Fruit fly (Drosophila melanogaster) whole organism, pupa: Measurements from ENCODE around the gene MED11.

Experiments
- CG10348 ChIP-seq: fragments of 200-800 bp; sonication (Bioruptor generic); IDR thresholded peaks from 2 replicates; pipeline ENCODE4 v1.3.6; 2022; ENCODE audit warnings: missing biosample characterization, missing genetic modification characterization
- CG12605 ChIP-seq: fragments of 200-800 bp; sonication (Bioruptor generic); IDR thresholded peaks from 2 replicates; pipeline ENCODE4 v1.3.6; 2022; ENCODE audit warnings: missing biosample characterization, missing genetic modification characterization
- CG13204 ChIP-seq: fragments of 200-800 bp; sonication (Bioruptor generic); optimal IDR thresholded peaks from 2 replicates; lab custom pipeline; 2018; ENCODE audit warnings: missing biosample characterization, mild to moderate bottlenecking, missing genetic modification characterization, moderate library complexity
- CG14655 ChIP-seq: fragments of 200-800 bp; sonication (Bioruptor generic); optimal IDR thresholded peaks from 3 replicates; lab custom pipeline; 2017; ENCODE audit warnings: mild to moderate bottlenecking, missing biosample characterization, missing genetic modification reagents, missing genetic modification characterization
- CG15710 ChIP-seq: fragments of 200-800 bp; sonication (Bioruptor generic); optimal IDR thresholded peaks from 2 replicates; lab custom pipeline; 2018; ENCODE audit warnings: missing biosample characterization, mild to moderate bottlenecking, missing genetic modification characterization, moderate library complexity
- CG17806 ChIP-seq: fragments of 200-800 bp; sonication (Bioruptor generic); optimal IDR thresholded peaks from 2 replicates; lab custom pipeline; 2018; ENCODE audit warnings: missing biosample characterization, mild to moderate bottlenecking, missing genetic modification characterization, moderate library complexity
- CG32121 ChIP-seq: fragments of 200-800 bp; sonication (Bioruptor generic); IDR thresholded peaks from 2 replicates; pipeline ENCODE4 v1.3.6; 2022; ENCODE audit warnings: missing biosample characterization, missing genetic modification characterization
- CG34367 ChIP-seq: fragments of 200-800 bp; sonication (Bioruptor generic); optimal IDR thresholded peaks from 2 replicates; lab custom pipeline; 2018; ENCODE audit warnings: missing biosample characterization, mild to moderate bottlenecking, missing genetic modification characterization
- CG4496 ChIP-seq: fragments of 200-800 bp; sonication (Bioruptor generic); IDR thresholded peaks from 3 replicates; pipeline ENCODE4 v1.3.6; 2022; ENCODE audit warnings: missing biosample characterization, missing genetic modification characterization
- CG8159 ChIP-seq: fragments of 200-800 bp; sonication (Bioruptor generic); optimal IDR thresholded peaks from 3 replicates; lab custom pipeline; 2018; ENCODE audit warnings: missing biosample characterization, mild to moderate bottlenecking, missing genetic modification characterization, moderate library complexity
- CG8301 ChIP-seq: fragments of 200-800 bp; sonication (Bioruptor generic); optimal IDR thresholded peaks from 2 replicates; lab custom pipeline; 2018; ENCODE audit warnings: missing biosample characterization, mild to moderate bottlenecking, missing genetic modification characterization
- CG9948 ChIP-seq: fragments of 200-800 bp; sonication (Bioruptor generic); optimal IDR thresholded peaks from 2 replicates; lab custom pipeline; 2018; ENCODE audit warnings: missing biosample characterization, mild to moderate bottlenecking, missing genetic modification characterization, moderate library complexity
- D1 ChIP-seq: fragments of 200-800 bp; sonication (Bioruptor generic); optimal IDR thresholded peaks from 2 replicates; lab custom pipeline; 2018; ENCODE audit warnings: missing biosample characterization, mild to moderate bottlenecking, missing genetic modification characterization, moderate library complexity
- EcR ChIP-seq: fragments of 200-800 bp; sonication (Bioruptor generic); optimal IDR thresholded peaks from 3 replicates; lab custom pipeline; 2019; ENCODE audit warnings: missing biosample characterization, missing genetic modification characterization, mild to moderate bottlenecking, moderate library complexity, missing genetic modification reagents
- Ets98B ChIP-seq: fragments of 200-800 bp; sonication (Bioruptor generic); IDR thresholded peaks from 2 replicates; pipeline ENCODE4 v1.3.6; 2022; ENCODE audit warnings: missing biosample characterization, missing genetic modification characterization
- Pif1A ChIP-seq: fragments of 200-800 bp; sonication (Bioruptor generic); optimal IDR thresholded peaks from 3 replicates; lab custom pipeline; 2016; ENCODE audit warnings: missing biosample characterization, missing genetic modification characterization
- Pif1B ChIP-seq: fragments of 200-800 bp; sonication (Bioruptor generic); optimal IDR thresholded peaks from 3 replicates; lab custom pipeline; 2016; ENCODE audit warnings: missing biosample characterization, missing genetic modification characterization
- Snoo ChIP-seq: fragments of 200-800 bp; sonication (Bioruptor generic); optimal IDR thresholded peaks from 3 replicates; lab custom pipeline; 2017; ENCODE audit warnings: missing biosample characterization, mild to moderate bottlenecking, missing genetic modification characterization, inconsistent platforms
- fd96Ca ChIP-seq: fragments of 200-800 bp; sonication (Bioruptor generic); IDR thresholded peaks from 3 replicates; pipeline ENCODE4 v1.3.6; 2022; ENCODE audit warnings: missing biosample characterization, missing genetic modification characterization
- gl ChIP-seq: fragments of 200-800 bp; sonication (Bioruptor generic); optimal IDR thresholded peaks from 2 replicates; lab custom pipeline; 2018; ENCODE audit warnings: missing biosample characterization, mild to moderate bottlenecking, missing genetic modification characterization
- rn ChIP-seq: fragments of 200-800 bp; sonication (Bioruptor generic); IDR thresholded peaks from 2 replicates; pipeline ENCODE4 v1.3.6; 2022; ENCODE audit warnings: missing biosample characterization, missing genetic modification characterization

Gene MED11

DNA sequence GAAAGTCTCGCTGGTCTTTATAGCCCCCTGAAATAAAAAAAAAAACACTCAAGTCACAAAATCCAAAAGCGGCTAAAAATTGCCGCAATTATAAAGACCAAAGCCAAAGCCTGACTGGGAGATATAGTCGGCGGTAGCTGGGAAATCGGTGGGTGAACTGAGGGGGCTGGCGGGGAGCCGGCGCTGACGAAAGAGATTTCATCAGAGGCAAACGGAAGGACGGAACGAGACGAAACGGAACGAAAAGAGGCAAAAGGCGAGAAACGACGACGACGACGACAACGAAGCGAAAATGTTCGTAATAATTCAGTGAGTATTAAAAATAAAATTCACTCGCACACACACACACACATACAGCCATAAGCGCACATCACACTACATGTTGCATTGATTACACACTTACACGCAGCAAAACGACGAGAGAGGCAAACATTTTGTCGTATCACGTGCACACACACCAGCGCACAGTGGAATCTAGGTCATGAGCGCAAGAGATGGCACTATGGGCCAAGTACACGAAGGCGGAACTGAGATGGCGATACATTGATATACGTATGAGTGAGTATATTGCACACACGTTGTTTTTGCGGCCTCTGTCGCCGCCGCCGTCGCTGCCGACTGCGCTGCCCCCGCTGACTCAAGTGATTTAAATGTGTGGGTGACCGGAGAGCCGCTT, 13.4 kb downstream of the MED11 start:
- TF ChIP-seq CG12605 (GFP tag; lab: Robert Waterston, UW), result peak; percentile 71
- TF ChIP-seq Pif1A (GFP tag; lab: Kevin White, UChicago), result no peak
- TF ChIP-seq CG9948 (tag; lab: Kevin White, UChicago), result no peak
- peak; percentile 38 for TF ChIP-seq Snoo
- no peak for TF ChIP-seq CG34367 (tag; lab: Kevin White, UChicago)
- TF ChIP-seq CG15710 (tag; lab: Kevin White, UChicago), result peak; percentile 29
- TF ChIP-seq CG4496 (GFP tag; lab: Robert Waterston, UW), result peak; percentile 73
- TF ChIP-seq CG8301 (tag; lab: Kevin White, UChicago), result peak; percentile 38
- TF ChIP-seq CG14655, result peak; percentile 34
- TF ChIP-seq EcR (GFP tag; lab: Kevin White, UChicago), result peak; percentile 87
- no peak for TF ChIP-seq CG17806 (tag; lab: Kevin White, UChicago)
- TF ChIP-seq Ets98B (GFP tag; lab: Robert Waterston, UW), result peak; percentile 63
- 0 out of 2 replicates have a peak, but pooled peaks have one; percentile 27 for TF ChIP-seq CG10348 (GFP tag; lab: Robert Waterston, UW)
- TF ChIP-seq rn (GFP tag; lab: Robert Waterston, UW), result no peak
- peak; percentile 74 for TF ChIP-seq CG32121 (GFP tag; lab: Robert Waterston, UW)
- TF ChIP-seq Pif1B (GFP tag; lab: Kevin White, UChicago), result peak; percentile 22
- peak; percentile 62 for TF ChIP-seq D1
- TF ChIP-seq CG8159 (tag; lab: Kevin White, UChicago), result peak; percentile 46
- TF ChIP-seq CG13204 (GFP tag; lab: Kevin White, UChicago), result peak; percentile 71
- TF ChIP-seq gl, result peak; percentile 58
- TF ChIP-seq fd96Ca (GFP tag; lab: Robert Waterston, UW), result peak; percentile 71; the same call in 2 of the 3 replicates

DNA sequence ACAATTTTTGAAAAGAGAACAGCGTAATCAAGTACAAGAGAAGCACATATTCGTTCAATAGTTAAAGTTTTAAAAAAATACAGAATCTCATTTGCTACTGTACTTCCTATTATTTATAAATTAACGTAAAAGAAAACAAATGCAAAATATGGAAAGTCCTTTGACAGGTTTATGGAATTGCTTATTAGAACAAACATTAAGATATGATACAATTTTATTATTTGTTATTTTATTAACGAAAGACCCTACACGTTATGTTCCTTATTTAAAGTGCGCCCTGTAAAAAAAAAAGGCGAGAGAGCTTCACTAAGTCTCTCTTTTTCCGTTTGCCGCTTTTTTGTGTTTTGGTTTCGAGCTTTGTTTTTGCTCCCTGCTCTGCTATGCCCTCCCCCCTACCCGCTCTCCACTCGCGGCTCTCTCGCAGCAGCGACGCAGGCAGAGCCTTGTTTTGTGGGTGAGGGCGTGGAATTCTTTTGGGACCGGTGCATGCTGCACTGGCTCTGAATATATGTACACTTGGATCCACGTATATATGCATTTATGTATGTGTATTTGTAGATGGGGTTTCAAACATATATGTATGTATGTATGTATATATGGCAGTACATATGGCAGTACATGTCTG, 14.9 kb downstream of the MED11 start:
- TF ChIP-seq EcR (GFP tag; lab: Kevin White, UChicago), result peak; percentile 37
- TF ChIP-seq Snoo, result no peak
- TF ChIP-seq CG15710 (tag; lab: Kevin White, UChicago), result peak; percentile 34
- no peak for TF ChIP-seq Pif1A (GFP tag; lab: Kevin White, UChicago)
- no peak for TF ChIP-seq Pif1B (GFP tag; lab: Kevin White, UChicago)
- no peak for TF ChIP-seq CG14655
- TF ChIP-seq Ets98B (GFP tag; lab: Robert Waterston, UW), result peak; percentile 44; the same call in 1 of the 2 replicates
- no peak for TF ChIP-seq rn (GFP tag; lab: Robert Waterston, UW)
- TF ChIP-seq CG32121 (GFP tag; lab: Robert Waterston, UW), result peak; percentile 61
- TF ChIP-seq CG17806 (tag; lab: Kevin White, UChicago), result no peak
- peak; percentile 40 for TF ChIP-seq CG8159 (tag; lab: Kevin White, UChicago)
- TF ChIP-seq CG13204 (GFP tag; lab: Kevin White, UChicago), result peak; percentile 36
- peak; percentile 44; the same call in 1 of the 2 replicates for TF ChIP-seq CG12605 (GFP tag; lab: Robert Waterston, UW)
- no peak for TF ChIP-seq CG8301 (tag; lab: Kevin White, UChicago)
- TF ChIP-seq CG34367 (tag; lab: Kevin White, UChicago), result peak; percentile 10
- no peak for TF ChIP-seq CG9948 (tag; lab: Kevin White, UChicago)
- peak; percentile 32 for TF ChIP-seq gl
- TF ChIP-seq CG10348 (GFP tag; lab: Robert Waterston, UW), result no peak
- TF ChIP-seq fd96Ca (GFP tag; lab: Robert Waterston, UW), result peak; percentile 33; the same call in 1 of the 3 replicates
- TF ChIP-seq D1, result no peak
- TF ChIP-seq CG4496 (GFP tag; lab: Robert Waterston, UW), result peak; percentile 71

DNA sequence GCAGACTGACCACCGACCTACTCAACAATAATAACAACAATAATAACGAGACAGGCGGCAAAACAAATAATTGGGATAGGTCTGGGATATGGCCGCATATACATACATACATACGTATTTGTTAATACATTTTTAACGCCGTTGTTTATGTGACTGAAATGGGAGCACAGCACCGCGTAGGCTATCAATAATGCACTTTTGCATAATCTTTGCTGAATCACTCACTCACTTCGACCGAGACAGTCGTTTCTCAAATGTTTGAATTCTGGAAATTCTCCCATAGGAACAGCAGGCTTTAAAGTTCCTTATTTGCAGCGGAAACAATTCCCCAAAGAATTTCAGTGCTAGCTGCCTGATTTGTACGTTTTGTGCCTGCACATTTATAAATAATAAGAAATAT, 16.1 kb downstream of the MED11 start:
- TF ChIP-seq CG12605 (GFP tag; lab: Robert Waterston, UW), result no peak
- no peak for TF ChIP-seq EcR (GFP tag; lab: Kevin White, UChicago)
- no peak for TF ChIP-seq Pif1A (GFP tag; lab: Kevin White, UChicago)
- TF ChIP-seq CG34367 (tag; lab: Kevin White, UChicago), result no peak
- TF ChIP-seq CG4496 (GFP tag; lab: Robert Waterston, UW), result no peak
- TF ChIP-seq Snoo, result no peak

DNA sequence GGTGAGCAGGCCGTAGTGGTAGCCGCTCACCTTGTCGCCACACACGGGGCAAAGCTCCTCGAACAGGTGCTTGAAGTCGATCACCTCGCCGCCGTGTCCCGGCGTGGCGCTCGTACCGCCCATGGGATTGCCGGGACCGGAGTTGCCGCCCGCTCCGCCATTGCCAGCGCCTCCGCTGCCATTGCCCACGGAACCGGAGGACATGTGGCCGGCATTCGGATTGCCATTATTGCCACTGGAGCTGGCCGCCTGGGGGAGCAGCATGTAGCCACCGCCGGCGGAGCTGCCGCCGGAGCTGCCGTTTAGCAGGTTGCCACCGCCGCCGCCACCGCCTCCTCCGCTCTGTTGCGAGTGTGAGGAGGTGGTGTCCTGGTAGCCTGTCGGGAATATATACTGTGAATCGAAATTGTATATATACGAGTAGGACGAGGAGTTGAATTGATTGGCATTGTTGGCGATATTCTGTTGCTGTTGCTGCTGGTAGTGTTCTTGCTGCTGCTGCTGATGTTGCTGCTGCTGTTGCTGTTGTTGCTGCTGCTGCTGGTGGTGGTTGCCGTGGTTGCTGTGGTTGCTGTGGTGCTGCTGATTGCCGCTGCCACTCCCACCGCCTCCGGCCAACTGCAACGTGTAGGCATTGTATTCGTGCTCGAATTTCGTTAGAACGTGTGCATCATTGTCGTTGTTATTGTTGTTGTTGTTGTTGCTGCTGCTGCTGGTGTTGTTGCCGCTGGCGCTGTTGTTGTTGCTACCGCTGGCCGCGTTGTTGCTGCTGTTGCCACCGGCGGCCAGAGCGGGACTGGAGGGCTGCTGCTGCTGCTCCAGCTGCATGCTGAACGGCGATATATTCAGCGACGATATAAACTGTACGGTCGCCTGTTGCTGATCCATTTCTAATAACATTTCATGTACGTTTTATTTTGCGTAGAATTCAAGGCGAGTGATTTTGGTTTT, 18.1 kb downstream of the MED11 start:
- peak; percentile 33; the same call in 1 of the 3 replicates for TF ChIP-seq fd96Ca (GFP tag; lab: Robert Waterston, UW)
- TF ChIP-seq CG13204 (GFP tag; lab: Kevin White, UChicago), result no peak
